Worm (Caenorhabditis elegans) whole organism, mixed stage, embryonic: ENCODE results near the gene clec-161.

Experiments used
- M03D4.4 ChIP-seq: sonication (generic microtip); optimal IDR thresholded peaks from 2 replicates; lab custom pipeline; 2017; ENCODE audit warnings: mild to moderate bottlenecking, missing genetic modification characterization, missing compliant biosample characterization
- bed-3 ChIP-seq: fragments of 200-800 bp; sonication (Bioruptor generic); optimal IDR thresholded peaks from 3 replicates; lab custom pipeline; 2018; ENCODE audit warnings: mild to moderate bottlenecking, missing genetic modification characterization, moderate library complexity, missing compliant biosample characterization
- blmp-1 ChIP-seq: fragments of 150-350 bp; optimal IDR thresholded peaks from 2 replicates; lab custom pipeline; 2014; ENCODE audit warnings: missing biosample characterization, missing genetic modification characterization
- ceh-39 ChIP-seq: fragments of 150-350 bp; optimal IDR thresholded peaks from 2 replicates; lab custom pipeline; 2014; ENCODE audit warnings: missing biosample characterization, missing genetic modification characterization
- ceh-43 ChIP-seq: fragments of 200-800 bp; sonication (Bioruptor generic); optimal IDR thresholded peaks from 2 replicates; lab custom pipeline; 2018; ENCODE audit warnings: mild to moderate bottlenecking, missing genetic modification characterization, moderate library complexity, missing compliant biosample characterization
- ceh-83 ChIP-seq: fragments of 200-800 bp; sonication (Bioruptor generic); optimal IDR thresholded peaks from 2 replicates; lab custom pipeline; 2018; ENCODE audit warnings: mild to moderate bottlenecking, missing genetic modification characterization, missing compliant biosample characterization
- ces-1 ChIP-seq: fragments of 150-350 bp; optimal IDR thresholded peaks from 2 replicates; lab custom pipeline; 2014; ENCODE audit warnings: missing biosample characterization, missing genetic modification reagents, missing genetic modification characterization
- cnd-1 ChIP-seq: fragments of 200-800 bp; sonication (Bioruptor generic); optimal IDR thresholded peaks from 2 replicates; lab custom pipeline; 2018; ENCODE audit warnings: mild to moderate bottlenecking, missing genetic modification characterization, missing compliant biosample characterization
- drap-1 ChIP-seq: fragments of 200-800 bp; sonication (Bioruptor generic); optimal IDR thresholded peaks from 3 replicates; lab custom pipeline; 2018; ENCODE audit warnings: mild to moderate bottlenecking, missing genetic modification characterization, missing compliant biosample characterization
- elt-1 ChIP-seq: sonication (generic microtip); optimal IDR thresholded peaks from 2 replicates; lab custom pipeline; 2017; ENCODE audit warnings: missing genetic modification characterization, mild to moderate bottlenecking, missing compliant biosample characterization, antibody characterized with exemption, moderate library complexity, borderline replicate concordance; ENCODE audit not compliant: insufficient read depth
- elt-3 ChIP-seq: fragments of 150-350 bp; optimal IDR thresholded peaks from 2 replicates; lab custom pipeline; 2014; ENCODE audit warnings: missing biosample characterization, missing genetic modification characterization
- flh-1 ChIP-seq: fragments of 200-800 bp; sonication (Bioruptor generic); optimal IDR thresholded peaks from 2 replicates; lab custom pipeline; 2018; ENCODE audit warnings: mild to moderate bottlenecking, missing genetic modification characterization, moderate library complexity, missing compliant biosample characterization
- ham-2 ChIP-seq: fragments of 200-800 bp; sonication (Bioruptor generic); optimal IDR thresholded peaks from 2 replicates; lab custom pipeline; 2018; ENCODE audit warnings: mild to moderate bottlenecking, missing genetic modification characterization, missing compliant biosample characterization
- hlh-1 ChIP-seq: fragments of 150-350 bp; optimal IDR thresholded peaks from 2 replicates; lab custom pipeline; 2014; ENCODE audit warnings: missing biosample characterization, missing genetic modification reagents, missing genetic modification characterization
- lin-13 ChIP-seq: fragments of 150-350 bp; optimal IDR thresholded peaks from 2 replicates; lab custom pipeline; 2014; ENCODE audit warnings: missing biosample characterization, missing genetic modification characterization
- lin-32 ChIP-seq: fragments of 200-800 bp; sonication (Bioruptor generic); optimal IDR thresholded peaks from 2 replicates; lab custom pipeline; 2018; ENCODE audit warnings: mild to moderate bottlenecking, missing genetic modification characterization, missing compliant biosample characterization
- lsy-2 ChIP-seq: fragments of 150-350 bp; optimal IDR thresholded peaks from 2 replicates; lab custom pipeline; 2014; ENCODE audit warnings: missing biosample characterization, missing genetic modification characterization
- mab-5 ChIP-seq: fragments of 150-350 bp; optimal IDR thresholded peaks from 2 replicates; lab custom pipeline; 2014; ENCODE audit warnings: missing biosample characterization, missing genetic modification characterization
- mep-1 ChIP-seq: fragments of 150-350 bp; optimal IDR thresholded peaks from 2 replicates; lab custom pipeline; 2017; ENCODE audit warnings: missing biosample characterization, missing genetic modification reagents, missing genetic modification characterization, inconsistent platforms
- mls-2 ChIP-seq: sonication (generic microtip); optimal IDR thresholded peaks from 2 replicates; lab custom pipeline; 2016; ENCODE audit warnings: mild to moderate bottlenecking, missing genetic modification characterization, moderate library complexity, missing compliant biosample characterization
- nhr-12 ChIP-seq: fragments of 150-350 bp; optimal IDR thresholded peaks from 2 replicates; lab custom pipeline; 2014; ENCODE audit warnings: missing biosample characterization, missing genetic modification characterization
- nhr-2 ChIP-seq: fragments of 150-350 bp; optimal IDR thresholded peaks from 2 replicates; lab custom pipeline; 2014; ENCODE audit warnings: missing biosample characterization, missing genetic modification characterization
- nhr-237 ChIP-seq: fragments of 150-350 bp; optimal IDR thresholded peaks from 2 replicates; lab custom pipeline; 2014; ENCODE audit warnings: missing biosample characterization, missing genetic modification characterization
- nhr-28 ChIP-seq: fragments of 150-350 bp; optimal IDR thresholded peaks from 2 replicates; lab custom pipeline; 2014; ENCODE audit warnings: missing biosample characterization, missing genetic modification characterization
- nhr-76 ChIP-seq: sonication (generic microtip); optimal IDR thresholded peaks from 2 replicates; lab custom pipeline; 2017; ENCODE audit warnings: missing biosample characterization, missing genetic modification characterization
- pha-4 ChIP-seq: fragments of 150-350 bp; optimal IDR thresholded peaks from 2 replicates; lab custom pipeline; 2018; ENCODE audit warnings: missing biosample characterization, missing genetic modification reagents, missing genetic modification characterization
- sem-2 ChIP-seq: fragments of 200-800 bp; sonication (Bioruptor generic); optimal IDR thresholded peaks from 2 replicates; lab custom pipeline; 2018; ENCODE audit warnings: mild to moderate bottlenecking, missing genetic modification characterization, missing compliant biosample characterization
- snpc-4 ChIP-seq: fragments of 150-350 bp; optimal IDR thresholded peaks from 2 replicates; lab custom pipeline; 2014; ENCODE audit warnings: missing biosample characterization, missing genetic modification characterization
- sptf-1 ChIP-seq: sonication (generic microtip); optimal IDR thresholded peaks from 2 replicates; lab custom pipeline; 2017; ENCODE audit warnings: mild to moderate bottlenecking, missing genetic modification characterization, moderate library complexity, missing compliant biosample characterization
- tbx-8 ChIP-seq: fragments of 200-800 bp; sonication (Bioruptor generic); optimal IDR thresholded peaks from 2 replicates; lab custom pipeline; 2018; ENCODE audit warnings: mild to moderate bottlenecking, missing genetic modification characterization, moderate library complexity, missing compliant biosample characterization
- unc-120 ChIP-seq: sonication (generic microtip); optimal IDR thresholded peaks from 2 replicates; lab custom pipeline; 2017; ENCODE audit warnings: missing genetic modification characterization, missing compliant biosample characterization; ENCODE audit not compliant: poor library complexity, severe bottlenecking
- unc-39 ChIP-seq: fragments of 150-350 bp; optimal IDR thresholded peaks from 2 replicates; lab custom pipeline; 2014; ENCODE audit warnings: missing biosample characterization, missing genetic modification characterization
- unc-62 ChIP-seq: fragments of 150-350 bp; optimal IDR thresholded peaks from 2 replicates; lab custom pipeline; 2014; ENCODE audit warnings: missing biosample characterization, missing genetic modification reagents, missing genetic modification characterization
- zip-8 ChIP-seq: fragments of 150-350 bp; optimal IDR thresholded peaks from 2 replicates; lab custom pipeline; 2014; ENCODE audit warnings: missing biosample characterization, missing genetic modification characterization
- ztf-11 ChIP-seq: fragments of 150-350 bp; optimal IDR thresholded peaks from 2 replicates; lab custom pipeline; 2014; ENCODE audit warnings: missing biosample characterization, missing genetic modification characterization

The clec-161 gene

ce11 chrIII:9608650-9609049 lies at the start of gene clec-161:
Gene clec-161 (minus strand): TSS chrIII:9608750.
- TF ChIP-seq lsy-2 (tag; lab: Kevin White, UChicago) = no peak
- TF ChIP-seq lin-13 (tag; lab: Kevin White, UChicago) = no peak
- TF ChIP-seq lin-32 = no peak
- TF ChIP-seq ceh-39 (tag; lab: Kevin White, UChicago) = no peak
- no peak for TF ChIP-seq sptf-1
- no peak for TF ChIP-seq drap-1 (GFP tag; lab: Kevin White, UChicago)
- TF ChIP-seq mab-5 (tag; lab: Kevin White, UChicago) = no peak
- TF ChIP-seq ham-2 (GFP tag; lab: Kevin White, UChicago) = no peak
- no peak for TF ChIP-seq mep-1 (tag; lab: Kevin White, UChicago)
- TF ChIP-seq nhr-2 = no peak
- no peak for TF ChIP-seq snpc-4 (tag; lab: Kevin White, UChicago)
- no peak for TF ChIP-seq ces-1 (GFP tag; lab: Kevin White, UChicago)
- no peak for TF ChIP-seq blmp-1
- no peak for TF ChIP-seq cnd-1 (tag; lab: Kevin White, UChicago)
- TF ChIP-seq flh-1 (GFP tag; lab: Kevin White, UChicago) = no peak
- TF ChIP-seq nhr-76 = no peak
- no peak for TF ChIP-seq mls-2

ce11 chrIII:9655802-9656201 lies 47.3 kb upstream of the clec-161 start, which contains the start of gene C15H7.4:
Gene C15H7.4 (minus strand): TSS chrIII:9655902.
- TF ChIP-seq cnd-1 (tag; lab: Kevin White, UChicago) (no peak), ceh-39 (tag; lab: Kevin White, UChicago) (no peak), M03D4.4 (tag; lab: Kevin White, UChicago) (no peak), nhr-2 (no peak), sem-2 (no peak), lin-32 (no peak), nhr-76 (no peak), zip-8 (tag; lab: Kevin White, UChicago) (no peak), elt-3 (tag; lab: Kevin White, UChicago) (no peak), mls-2 (no peak), unc-120 (tag; lab: Kevin White, UChicago) (no peak), unc-62 (GFP tag; lab: Kevin White, UChicago) (no peak), ceh-83 (GFP tag; lab: Kevin White, UChicago) (no peak), snpc-4 (tag; lab: Kevin White, UChicago) (no peak), tbx-8 (GFP tag; lab: Kevin White, UChicago) (no peak), lin-13 (tag; lab: Kevin White, UChicago) (no peak), mab-5 (tag; lab: Kevin White, UChicago) (no peak), ham-2 (GFP tag; lab: Kevin White, UChicago) (no peak), flh-1 (GFP tag; lab: Kevin White, UChicago) (no peak)

DNA sequence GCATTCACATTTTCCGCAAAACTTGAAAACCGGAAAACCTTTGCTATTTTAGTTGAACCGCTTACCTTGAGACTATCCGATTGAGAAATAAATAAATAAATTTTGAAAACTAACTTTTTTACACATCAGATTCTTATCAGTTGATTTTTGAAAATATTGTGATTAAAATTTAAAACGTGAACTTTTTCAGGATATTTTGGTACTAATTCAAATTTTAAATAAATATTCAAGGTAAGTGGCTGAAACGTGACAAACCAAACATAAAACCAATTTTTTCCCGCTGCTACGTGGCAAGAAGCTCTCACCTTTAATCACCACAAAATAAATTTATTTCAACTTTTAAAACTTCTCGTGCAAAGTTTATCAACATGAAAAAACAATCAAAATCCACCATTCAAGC lies 43.3 kb upstream of the clec-161 start, which contains the start of gene C15H7.3:
Gene C15H7.3 (minus strand): TSS at position 101 of the 400 bp plus-strand sequence.
- TF ChIP-seq zip-8 (tag; lab: Kevin White, UChicago) (no peak), nhr-237 (no peak), M03D4.4 (tag; lab: Kevin White, UChicago) (no peak), sem-2 (no peak), ceh-39 (tag; lab: Kevin White, UChicago) (no peak), mab-5 (tag; lab: Kevin White, UChicago) (no peak), hlh-1 (tag; lab: Kevin White, UChicago) (no peak), unc-62 (GFP tag; lab: Kevin White, UChicago) (no peak), lin-32 (no peak), ces-1 (GFP tag; lab: Kevin White, UChicago) (no peak), drap-1 (GFP tag; lab: Kevin White, UChicago) (no peak), nhr-12 (tag; lab: Kevin White, UChicago) (no peak), ham-2 (GFP tag; lab: Kevin White, UChicago) (no peak), lsy-2 (tag; lab: Kevin White, UChicago) (no peak)

DNA sequence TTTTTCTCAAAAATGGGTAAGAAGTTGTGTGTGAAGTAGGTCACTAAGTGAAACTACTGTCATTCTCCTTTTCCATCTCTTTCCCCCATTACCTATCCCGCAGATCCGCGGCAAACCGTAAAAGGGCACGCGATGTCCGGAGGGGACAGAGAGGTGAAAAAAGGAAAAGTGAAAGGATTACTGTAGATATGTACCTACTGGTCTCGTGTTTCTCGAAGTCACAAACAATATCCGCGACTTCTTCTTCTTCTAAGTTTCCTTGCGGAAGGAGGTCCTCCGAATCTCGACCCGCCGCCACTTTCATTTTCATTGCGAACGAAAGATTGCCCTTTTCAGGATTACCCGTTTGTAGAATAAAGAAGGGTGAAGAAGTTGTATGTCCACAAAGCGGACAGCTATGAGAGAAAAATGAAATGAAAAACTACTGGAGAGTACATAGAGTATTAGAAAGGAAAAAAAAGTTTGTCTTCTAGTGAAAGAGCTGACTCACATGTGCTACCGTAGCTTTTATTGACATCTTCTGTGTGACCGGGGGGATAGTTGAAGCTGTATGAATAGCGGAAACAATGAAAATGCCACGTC lies 38.0 kb upstream of the clec-161 start:
- no peak for TF ChIP-seq drap-1 (GFP tag; lab: Kevin White, UChicago)
- peak; percentile 3 for TF ChIP-seq mep-1 (tag; lab: Kevin White, UChicago)
- TF ChIP-seq lsy-2 (tag; lab: Kevin White, UChicago) = peak; percentile 37
- TF ChIP-seq nhr-12 (tag; lab: Kevin White, UChicago) = no peak
- TF ChIP-seq unc-62 (GFP tag; lab: Kevin White, UChicago) = no peak
- no peak for TF ChIP-seq ceh-83 (GFP tag; lab: Kevin White, UChicago)
- TF ChIP-seq hlh-1 (tag; lab: Kevin White, UChicago) = no peak
- TF ChIP-seq ceh-43 (GFP tag; lab: Kevin White, UChicago) = no peak
- no peak for TF ChIP-seq nhr-237
- no peak for TF ChIP-seq unc-39 (tag; lab: Kevin White, UChicago)
- no peak for TF ChIP-seq lin-32
- TF ChIP-seq zip-8 (tag; lab: Kevin White, UChicago) = no peak
- no peak for TF ChIP-seq elt-1 (tag; lab: Kevin White, UChicago)
- TF ChIP-seq mab-5 (tag; lab: Kevin White, UChicago) = no peak
- TF ChIP-seq nhr-2 = no peak
- TF ChIP-seq bed-3 = no peak
- no peak for TF ChIP-seq nhr-28
- no peak for TF ChIP-seq sptf-1
- TF ChIP-seq nhr-76 = no peak
- no peak for TF ChIP-seq lin-13 (tag; lab: Kevin White, UChicago)
- no peak for TF ChIP-seq snpc-4 (tag; lab: Kevin White, UChicago)
- peak; percentile 60 for TF ChIP-seq ham-2 (GFP tag; lab: Kevin White, UChicago)
- TF ChIP-seq elt-3 (tag; lab: Kevin White, UChicago) = no peak
- TF ChIP-seq blmp-1 = peak; percentile 94
- TF ChIP-seq sem-2 = no peak
- no peak for TF ChIP-seq ztf-11 (tag; lab: Kevin White, UChicago)
- TF ChIP-seq ceh-39 (tag; lab: Kevin White, UChicago) = no peak
- no peak for TF ChIP-seq pha-4 (tag; lab: Kevin White, UChicago)
- no peak for TF ChIP-seq cnd-1 (tag; lab: Kevin White, UChicago)
- TF ChIP-seq tbx-8 (GFP tag; lab: Kevin White, UChicago) = no peak
- no peak for TF ChIP-seq ces-1 (GFP tag; lab: Kevin White, UChicago)
- TF ChIP-seq unc-120 (tag; lab: Kevin White, UChicago) = no peak
- no peak for TF ChIP-seq mls-2
- TF ChIP-seq, all 35 proteins: peak for 4
